Worm (Caenorhabditis elegans) whole organism, dauer: ENCODE results near the gene sgn-1.

Experiments used
- unc-62 ChIP-seq: sonication (generic microtip); optimal IDR thresholded peaks from 2 replicates; lab custom pipeline; 2017; ENCODE audit warnings: missing biosample characterization, missing genetic modification reagents, missing genetic modification characterization

sgn-1 gene

DNA sequence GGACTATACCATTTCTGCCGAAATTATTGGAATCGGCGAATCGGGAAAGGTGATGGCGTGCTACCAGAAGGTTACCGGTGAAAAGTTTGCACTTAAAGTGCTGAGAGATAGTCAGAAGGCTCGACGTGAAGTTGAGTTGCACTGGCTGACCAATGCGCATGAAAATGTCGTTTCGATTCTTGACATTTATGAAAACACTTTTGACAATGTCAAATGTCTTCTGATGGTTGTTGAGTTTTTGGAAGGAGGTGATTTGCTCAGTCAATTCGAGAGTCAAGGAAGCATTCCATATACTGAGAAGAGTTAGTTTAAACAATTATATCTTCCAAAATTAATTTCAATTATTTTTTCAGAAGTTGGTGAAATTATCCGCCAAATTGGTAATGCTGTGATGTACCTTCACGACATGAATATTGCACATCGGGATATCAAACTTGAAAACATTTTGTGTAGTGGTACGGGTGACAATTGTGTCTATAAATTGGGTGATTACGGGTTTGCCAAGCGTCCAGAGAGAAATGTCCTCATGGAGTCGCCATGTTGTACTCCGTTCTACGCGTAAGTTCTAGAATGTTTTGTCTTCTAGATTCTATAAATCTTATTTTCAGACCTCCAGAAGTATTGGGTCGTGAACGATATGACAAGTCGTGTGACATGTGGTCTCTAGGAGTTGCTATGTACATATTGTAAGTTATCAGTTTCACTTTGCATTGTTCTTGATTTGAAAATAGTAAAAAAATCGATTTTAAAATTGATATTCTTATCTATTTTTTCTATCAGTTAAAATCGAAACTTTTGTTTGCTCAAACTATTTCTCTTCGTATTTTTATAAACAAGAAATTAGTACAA, 37.8 kb downstream of the sgn-1 start:
- TF ChIP-seq unc-62, result no peak

- TF ChIP-seq unc-62, result no peak
Observed at ce11 chrII:8744555-8745448, 38.7 kb downstream of the sgn-1 start.

DNA sequence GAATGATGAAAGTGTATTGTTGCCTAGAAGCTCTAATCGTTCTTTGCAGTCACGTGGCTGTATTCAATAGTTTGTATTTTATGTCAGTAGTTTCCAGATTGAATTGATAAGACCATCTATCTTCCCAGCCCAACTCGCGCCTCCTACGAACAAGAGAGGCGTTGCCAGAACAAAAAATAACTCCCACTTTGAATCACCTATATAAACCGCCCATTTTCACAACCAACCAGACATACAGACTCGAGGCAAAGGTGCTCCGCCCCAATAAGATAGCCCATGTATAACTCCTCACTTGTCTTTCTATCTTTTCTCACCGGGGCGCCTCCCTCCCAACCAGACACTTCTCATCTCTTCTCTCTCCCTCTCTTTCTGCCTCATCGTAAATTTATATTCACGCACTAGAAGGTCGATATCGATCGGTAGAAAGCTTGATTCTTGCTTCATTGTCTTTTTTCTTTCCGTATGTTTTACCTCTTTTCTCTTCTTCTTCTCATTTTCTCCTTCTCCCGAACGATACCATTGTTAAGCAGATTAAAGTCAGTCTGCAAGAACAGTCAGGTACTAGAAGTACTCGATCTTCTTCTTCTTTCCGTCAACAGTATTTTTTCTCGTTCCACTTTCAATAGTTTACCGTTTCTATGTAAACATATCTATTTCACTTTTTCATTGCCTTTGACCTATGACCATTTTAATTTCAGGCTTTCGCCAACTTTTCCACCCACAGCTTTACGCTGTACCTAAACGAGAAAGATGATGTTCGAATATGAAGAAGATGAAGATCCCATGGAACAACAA, 39.9 kb downstream of the sgn-1 start, which contains the start of gene mak-1:
Gene mak-1, plus strand, starts transcription at position 693 of the 795 bp plus-strand sequence.
- TF ChIP-seq unc-62, result no peak

- TF ChIP-seq unc-62, result no peak
Observed at ce11 chrII:8742972-8743371, 40.5 kb downstream of the sgn-1 start.

DNA sequence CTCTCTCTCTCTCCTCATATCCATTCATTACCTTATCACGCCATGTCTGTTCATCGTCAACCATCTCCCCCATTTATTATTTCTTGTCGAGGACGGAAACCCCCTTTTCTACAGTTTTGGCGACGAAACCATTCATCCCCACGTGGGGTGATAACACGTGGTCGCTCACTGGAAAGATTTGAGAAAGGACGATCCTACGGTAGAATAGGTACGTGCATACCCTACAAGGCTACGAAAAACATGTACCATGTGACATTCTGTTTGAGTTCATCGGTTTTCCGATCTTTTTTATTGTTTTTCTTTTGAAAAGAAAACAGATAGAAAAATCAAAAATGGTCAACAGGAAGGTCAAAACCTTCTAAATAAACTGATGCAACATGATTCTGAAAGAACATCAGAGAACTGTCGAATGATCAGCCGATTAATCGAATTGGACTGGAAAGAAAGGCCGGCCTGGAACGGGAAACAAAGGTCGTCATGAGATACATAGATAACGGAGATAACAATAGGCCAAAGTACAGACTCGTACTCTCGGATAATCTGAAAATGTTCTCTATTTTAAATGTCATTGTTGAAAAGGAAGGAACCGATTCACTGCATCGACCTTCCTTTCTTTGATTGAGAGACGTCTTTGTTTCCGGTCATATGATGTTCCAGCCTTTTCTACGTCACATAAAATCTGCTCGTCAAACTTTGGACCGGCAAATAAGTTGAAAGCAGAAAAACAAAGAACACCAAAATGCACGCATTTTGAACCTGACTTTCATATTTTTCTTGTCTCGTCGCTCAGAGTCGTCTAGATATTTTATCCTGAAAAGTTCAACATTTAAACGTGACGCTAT, 41.2 kb downstream of the sgn-1 start:
- TF ChIP-seq unc-62, result no peak

DNA sequence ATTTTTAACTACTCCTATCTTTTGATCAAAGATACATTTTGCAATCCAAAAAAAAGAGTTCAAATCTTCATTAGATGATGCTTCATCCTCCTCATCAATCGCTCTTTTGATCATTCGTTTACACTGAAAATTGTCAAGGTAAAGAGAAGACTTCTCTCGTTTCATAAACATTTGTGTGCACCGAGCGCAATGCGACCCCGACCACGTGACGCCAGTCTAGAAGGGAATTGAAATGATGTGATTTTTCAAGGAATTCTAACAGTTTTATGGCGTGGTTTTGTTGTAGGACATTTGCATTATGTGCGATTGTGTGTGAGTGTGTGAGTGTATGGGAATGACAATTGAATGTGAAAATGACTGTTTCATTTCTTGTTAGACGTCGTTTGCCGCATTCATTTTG, 42.2 kb downstream of the sgn-1 start:
- no peak for TF ChIP-seq unc-62

- TF ChIP-seq unc-62, result no peak
Observed at ce11 chrII:8740326-8740949, 43.0 kb downstream of the sgn-1 start.

ce11 chrII:8738955-8739354, 44.5 kb downstream of the sgn-1 start:
- no peak for TF ChIP-seq unc-62

- TF ChIP-seq unc-62, result no peak
Observed at ce11 chrII:8738244-8738643, 45.2 kb downstream of the sgn-1 start.

ce11 chrII:8737456-8737855, 46.0 kb downstream of the sgn-1 start, which contains the start of gene idpb-4:
Gene idpb-4 (minus strand): TSS chrII:8737556.
- TF ChIP-seq unc-62, result no peak

ce11 chrII:8733627-8734026, 49.8 kb downstream of the sgn-1 start:
- no peak for TF ChIP-seq unc-62

DNA sequence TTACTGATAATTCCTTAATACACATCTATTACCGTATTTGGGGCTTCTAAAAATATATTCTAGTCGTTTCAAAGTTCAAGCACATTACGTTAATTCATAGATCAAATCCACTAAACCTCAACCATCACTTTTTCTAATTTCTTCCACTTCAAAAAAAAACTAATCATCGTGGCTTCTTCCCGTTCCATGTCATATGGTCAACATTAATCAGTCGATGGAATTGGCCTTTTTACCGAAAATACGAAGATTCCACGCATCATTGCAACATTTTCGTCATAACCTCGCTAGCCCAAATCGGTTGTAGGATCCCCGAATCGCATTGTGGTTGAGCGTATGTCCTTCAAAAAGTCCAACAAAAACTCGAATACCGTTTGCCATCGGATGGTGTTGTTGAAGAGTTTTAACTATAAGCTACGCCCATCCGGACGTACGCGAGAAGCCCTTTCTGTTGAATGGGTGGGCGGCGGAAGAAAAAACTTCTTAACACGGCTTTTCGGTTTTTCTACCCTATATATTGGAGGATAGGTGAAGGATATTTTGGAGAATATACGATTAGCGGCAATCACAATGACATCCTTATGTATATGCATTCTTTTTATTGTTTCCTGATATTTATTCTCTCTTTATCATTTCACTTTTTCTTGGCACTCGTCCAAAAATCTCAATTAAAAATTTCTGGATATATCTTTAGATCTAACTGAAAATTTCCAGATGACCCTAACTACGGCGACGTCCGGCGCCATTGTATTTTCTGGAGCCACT, 51.0 kb downstream of the sgn-1 start, which contains the start of gene rol-6:
Gene rol-6, plus strand, starts transcription at position 712 of the 762 bp plus-strand sequence.
- TF ChIP-seq unc-62, result no peak
